Fruit fly (Drosophila melanogaster) whole organism, embryonic: ENCODE results near the gene CG32189.

Experiments
- Antp ChIP-seq: fragments of 200-800 bp; sonication (Bioruptor generic); optimal IDR thresholded peaks from 3 replicates; lab custom pipeline; 2016; ENCODE audit warnings: missing biosample characterization, missing genetic modification characterization
- Atf6 ChIP-seq: fragments of 200-800 bp; sonication (Bioruptor generic); IDR thresholded peaks from 2 replicates; pipeline ENCODE4 v1.3.6; 2022; ENCODE audit warnings: missing biosample characterization, missing genetic modification characterization
- B-H1 ChIP-seq: fragments of 200-800 bp; sonication (Bioruptor generic); IDR thresholded peaks from 3 replicates; pipeline ENCODE4 v1.3.6; 2022; ENCODE audit warnings: missing biosample characterization, missing genetic modification characterization
- Blimp-1 ChIP-seq: fragments of 200-800 bp; sonication (Bioruptor generic); optimal IDR thresholded peaks from 3 replicates; lab custom pipeline; 2018; ENCODE audit warnings: missing biosample characterization, missing genetic modification characterization, mild to moderate bottlenecking, moderate library complexity, missing genetic modification reagents
- CG10147 ChIP-seq: fragments of 200-800 bp; sonication (Bioruptor generic); optimal IDR thresholded peaks from 2 replicates; lab custom pipeline; 2019; ENCODE audit warnings: missing biosample characterization, mild to moderate bottlenecking, missing genetic modification characterization, moderate library complexity
- CG10267 ChIP-seq: fragments of 200-800 bp; sonication (Bioruptor generic); optimal IDR thresholded peaks from 2 replicates; lab custom pipeline; 2018; ENCODE audit warnings: missing biosample characterization, mild to moderate bottlenecking, missing genetic modification characterization, moderate library complexity
- CG10979 ChIP-seq: fragments of 200-800 bp; sonication (Bioruptor generic); optimal IDR thresholded peaks from 2 replicates; lab custom pipeline; 2018; ENCODE audit warnings: missing biosample characterization, mild to moderate bottlenecking, missing genetic modification characterization, moderate library complexity
- CG11398 ChIP-seq: fragments of 200-800 bp; sonication (Bioruptor generic); optimal IDR thresholded peaks from 2 replicates; lab custom pipeline; 2016; ENCODE audit warnings: missing biosample characterization, missing genetic modification characterization
- CG11456 ChIP-seq: fragments of 200-800 bp; sonication (Bioruptor generic); IDR thresholded peaks from 3 replicates; pipeline ENCODE4 v1.3.6; 2022; ENCODE audit warnings: missing biosample characterization, missing genetic modification characterization
- CG11504 ChIP-seq: fragments of 200-800 bp; sonication (Bioruptor generic); optimal IDR thresholded peaks from 3 replicates; lab custom pipeline; 2019; ENCODE audit warnings: missing biosample characterization, mild to moderate bottlenecking, missing genetic modification characterization, moderate library complexity
- CG1233 ChIP-seq: fragments of 200-800 bp; sonication (Bioruptor generic); optimal IDR thresholded peaks from 4 replicates; lab custom pipeline; 2018; ENCODE audit warnings: missing biosample characterization, mild to moderate bottlenecking, missing genetic modification characterization
- CG13894 ChIP-seq: fragments of 200-800 bp; sonication (Bioruptor generic); optimal IDR thresholded peaks from 3 replicates; lab custom pipeline; 2018; ENCODE audit warnings: missing biosample characterization, mild to moderate bottlenecking, missing genetic modification characterization, moderate library complexity
- CG1529 ChIP-seq: fragments of 200-800 bp; sonication (Bioruptor generic); optimal IDR thresholded peaks from 3 replicates; lab custom pipeline; 2018; ENCODE audit warnings: missing biosample characterization, missing genetic modification characterization
- CG15601 ChIP-seq: fragments of 200-800 bp; sonication (Bioruptor generic); optimal IDR thresholded peaks from 3 replicates; lab custom pipeline; 2019; ENCODE audit warnings: missing biosample characterization, mild to moderate bottlenecking, missing genetic modification characterization, moderate library complexity
- CG17328 ChIP-seq: fragments of 200-800 bp; sonication (Bioruptor generic); IDR thresholded peaks from 2 replicates; pipeline ENCODE4 v1.3.6; 2022; ENCODE audit warnings: missing biosample characterization, missing genetic modification characterization
- CG1832 ChIP-seq: fragments of 200-800 bp; sonication (Bioruptor generic); optimal IDR thresholded peaks from 2 replicates; lab custom pipeline; 2017; ENCODE audit warnings: missing biosample characterization, mild to moderate bottlenecking, missing genetic modification characterization, inconsistent platforms
- CG2202 ChIP-seq: fragments of 200-800 bp; sonication (Bioruptor generic); optimal IDR thresholded peaks from 2 replicates; lab custom pipeline; 2018; ENCODE audit warnings: missing biosample characterization, mild to moderate bottlenecking, missing genetic modification characterization
- CG33213 ChIP-seq: fragments of 200-800 bp; sonication (Bioruptor generic); optimal IDR thresholded peaks from 3 replicates; lab custom pipeline; 2016; ENCODE audit warnings: missing biosample characterization, missing genetic modification characterization
- CG34422 ChIP-seq: fragments of 200-800 bp; sonication (Bioruptor generic); IDR thresholded peaks from 3 replicates; pipeline ENCODE4 v1.3.6; 2022; ENCODE audit warnings: missing biosample characterization, missing genetic modification characterization
- CG4282 ChIP-seq: fragments of 200-800 bp; sonication (Bioruptor generic); optimal IDR thresholded peaks from 2 replicates; lab custom pipeline; 2016; ENCODE audit warnings: missing biosample characterization, missing genetic modification characterization
- CG6791 ChIP-seq: fragments of 200-800 bp; sonication (Bioruptor generic); IDR thresholded peaks from 3 replicates; pipeline ENCODE4 v1.3.6; 2022; ENCODE audit warnings: missing biosample characterization, missing genetic modification characterization; ENCODE audit not compliant: partially characterized antibody
- CG7372 ChIP-seq: fragments of 200-800 bp; sonication (Bioruptor generic); IDR thresholded peaks from 2 replicates; pipeline ENCODE4 v1.3.6; 2022; ENCODE audit warnings: missing biosample characterization, missing genetic modification characterization
- CG8290 ChIP-seq, 3 experiments: fragments of 200-800 bp; sonication (Bioruptor generic); optimal IDR thresholded peaks; 2 replicates each; lab custom pipeline; 2016 to 2019; ENCODE audit warnings: missing biosample characterization in 3 of 3, missing genetic modification characterization in 3 of 3, mild to moderate bottlenecking in 2 of 3, moderate library complexity in 1 of 3
- CG9876 ChIP-seq: fragments of 200-800 bp; sonication (Bioruptor generic); optimal IDR thresholded peaks from 2 replicates; lab custom pipeline; 2016; ENCODE audit warnings: missing biosample characterization, missing genetic modification characterization
- CG9932 ChIP-seq: fragments of 200-800 bp; sonication (Bioruptor generic); IDR thresholded peaks from 2 replicates; pipeline ENCODE4 v1.3.6; 2022; ENCODE audit warnings: missing biosample characterization, missing genetic modification characterization
- D19A ChIP-seq: fragments of 200-800 bp; optimal IDR thresholded peaks from 3 replicates; lab custom pipeline; 2019; ENCODE audit warnings: missing biosample characterization, mild to moderate bottlenecking, missing genetic modification characterization, moderate library complexity
- Doc3 ChIP-seq: fragments of 200-800 bp; sonication (Bioruptor generic); IDR thresholded peaks from 3 replicates; pipeline ENCODE4 v1.3.6; 2022; ENCODE audit warnings: missing biosample characterization, missing genetic modification characterization; ENCODE audit not compliant: partially characterized antibody
- E2f1 ChIP-seq: fragments of 200-800 bp; sonication (Bioruptor generic); IDR thresholded peaks from 2 replicates; pipeline ENCODE4 v1.3.6; 2022; ENCODE audit warnings: missing biosample characterization, missing genetic modification characterization
- Fer3 ChIP-seq: fragments of 200-800 bp; sonication (Bioruptor generic); optimal IDR thresholded peaks from 2 replicates; lab custom pipeline; 2018; ENCODE audit warnings: missing biosample characterization, mild to moderate bottlenecking, missing genetic modification characterization, moderate library complexity
- HLH4C ChIP-seq: fragments of 200-800 bp; sonication (Bioruptor generic); IDR thresholded peaks from 3 replicates; pipeline ENCODE4 v1.3.6; 2022; ENCODE audit warnings: missing biosample characterization, missing genetic modification characterization; ENCODE audit not compliant: partially characterized antibody
- Sin3A ChIP-seq: fragments of >200 bp; optimal IDR thresholded peaks from 2 replicates; lab custom pipeline; 2018
- Sry-δ ChIP-seq: fragments of 200-800 bp; sonication (Bioruptor generic); optimal IDR thresholded peaks from 2 replicates; lab custom pipeline; 2016; ENCODE audit warnings: missing biosample characterization, missing genetic modification characterization
- abd-A ChIP-seq: fragments of 200-800 bp; sonication (Bioruptor generic); optimal IDR thresholded peaks from 3 replicates; lab custom pipeline; 2019; ENCODE audit warnings: missing biosample characterization, mild to moderate bottlenecking, missing genetic modification characterization, moderate library complexity
- br ChIP-seq: fragments of >200 bp; optimal IDR thresholded peaks from 2 replicates; lab custom pipeline; 2017
- cad ChIP-seq: fragments of >200 bp; optimal IDR thresholded peaks from 2 replicates; lab custom pipeline; 2017; ENCODE audit warnings: missing biosample characterization, missing genetic modification characterization
- corto ChIP-seq: fragments of 200-800 bp; sonication (Bioruptor generic); optimal IDR thresholded peaks from 2 replicates; lab custom pipeline; 2016; ENCODE audit warnings: missing biosample characterization, mild to moderate bottlenecking, missing genetic modification characterization, moderate library complexity
- fd64A ChIP-seq: fragments of 200-800 bp; sonication (Bioruptor generic); optimal IDR thresholded peaks from 3 replicates; lab custom pipeline; 2018; ENCODE audit warnings: missing biosample characterization, mild to moderate bottlenecking, missing genetic modification characterization
- fru ChIP-seq: fragments of >200 bp; optimal IDR thresholded peaks from 2 replicates; lab custom pipeline; 2017
- hb ChIP-seq: fragments of 200-800 bp; sonication (Bioruptor generic); IDR thresholded peaks from 3 replicates; pipeline ENCODE4 v1.3.6; 2022; ENCODE audit warnings: missing biosample characterization, missing genetic modification characterization; ENCODE audit not compliant: partially characterized antibody
- mld ChIP-seq: fragments of 200-800 bp; sonication (Bioruptor generic); IDR thresholded peaks from 3 replicates; pipeline ENCODE4 v1.3.6; 2022; ENCODE audit warnings: missing biosample characterization, missing genetic modification characterization; ENCODE audit not compliant: partially characterized antibody
- nau ChIP-seq: fragments of 200-800 bp; sonication (Bioruptor generic); optimal IDR thresholded peaks from 3 replicates; lab custom pipeline; 2017; ENCODE audit warnings: missing biosample characterization, mild to moderate bottlenecking, missing genetic modification characterization, missing genetic modification reagents
- org-1 ChIP-seq: fragments of 200-800 bp; sonication (Bioruptor generic); optimal IDR thresholded peaks from 2 replicates; lab custom pipeline; 2017; ENCODE audit warnings: missing biosample characterization, missing genetic modification characterization
- pb ChIP-seq: fragments of 200-800 bp; sonication (Bioruptor generic); optimal IDR thresholded peaks from 3 replicates; lab custom pipeline; 2016; ENCODE audit warnings: missing biosample characterization, missing genetic modification characterization
- phol ChIP-seq: fragments of 200-800 bp; sonication (Bioruptor generic); optimal IDR thresholded peaks from 3 replicates; lab custom pipeline; 2018; ENCODE audit warnings: missing biosample characterization, mild to moderate bottlenecking, missing genetic modification characterization, moderate library complexity
- sna ChIP-seq: fragments of 200-800 bp; sonication (Bioruptor generic); IDR thresholded peaks from 2 replicates; pipeline ENCODE4 v1.3.6; 2022; ENCODE audit warnings: missing biosample characterization, missing genetic modification characterization; ENCODE audit not compliant: partially characterized antibody
- so ChIP-seq: fragments of 200-800 bp; sonication (Bioruptor generic); IDR thresholded peaks from 3 replicates; pipeline ENCODE4 v1.3.6; 2022; ENCODE audit warnings: missing biosample characterization, missing genetic modification characterization
- sqz ChIP-seq: fragments of 200-800 bp; sonication (Bioruptor generic); optimal IDR thresholded peaks from 3 replicates; lab custom pipeline; 2018; ENCODE audit warnings: missing biosample characterization, mild to moderate bottlenecking, missing genetic modification characterization
- sr ChIP-seq: fragments of 200-800 bp; sonication (Bioruptor generic); IDR thresholded peaks from 3 replicates; pipeline ENCODE4 v1.3.6; 2022; ENCODE audit warnings: missing biosample characterization, missing genetic modification characterization
- zen2 ChIP-seq: fragments of 200-800 bp; sonication (Bioruptor generic); IDR thresholded peaks from 3 replicates; pipeline ENCODE4 v1.3.6; 2022; ENCODE audit warnings: missing biosample characterization, missing genetic modification characterization; ENCODE audit not compliant: partially characterized antibody

CG32189 gene

dm6 chr3L:17856655-17857479, 21.9 kb upstream of the CG32189 start, which contains the start of gene CG5535 (continued):
- TF ChIP-seq phol (tag; lab: Kevin White, UChicago) (peak; percentile 84), CG33213 (peak; percentile 46), zen2 (GFP tag; lab: Robert Waterston, UW) (no peak), CG4282 (GFP tag; lab: Kevin White, UChicago) (no peak), CG13894 (peak; percentile 40), CG1832 (no peak), sr (no peak), CG8290 (GFP tag; optimal IDR thresholded peaks at IDR 0.05; lab: Kevin White, UChicago) (peak; percentile 29), CG8290 (tag; optimal IDR thresholded peaks at IDR 0.05; lab: Kevin White, UChicago) (peak in 1 of 2 experiments; percentile 94), fd64A (GFP tag; lab: Kevin White, UChicago) (no peak), so (GFP tag; lab: Robert Waterston, UW) (no peak), CG11398 (GFP tag; lab: Kevin White, UChicago) (no peak), sqz (no peak), mld (GFP tag; lab: Robert Waterston, UW) (no peak), hb (no peak), CG11456 (GFP tag; lab: Robert Waterston, UW) (peak; percentile 77), pb (GFP tag; lab: Kevin White, UChicago) (no peak), Sin3A (lab: Kevin White, UChicago) (no peak), Blimp-1 (GFP tag; lab: Kevin White, UChicago) (peak; percentile 63), CG6791 (GFP tag; lab: Robert Waterston, UW) (peak; percentile 52; the same call in 1 of the 3 replicates), Doc3 (GFP tag; lab: Robert Waterston, UW) (no peak), CG2202 (tag; lab: Kevin White, UChicago) (peak; percentile 63), CG7372 (GFP tag; lab: Robert Waterston, UW) (peak; percentile 52; the same call in 1 of the 2 replicates), Antp (GFP tag; lab: Kevin White, UChicago) (peak; percentile 73), corto (GFP tag; lab: Kevin White, UChicago) (no peak), Sry-δ (GFP tag; lab: Kevin White, UChicago) (peak; percentile 2), Fer3 (peak; percentile 48), org-1 (GFP tag; lab: Kevin White, UChicago) (peak; percentile 82), CG1233 (GFP tag; lab: Kevin White, UChicago) (peak; percentile 87), E2f1 (GFP tag; lab: Robert Waterston, UW) (peak; percentile 59), br (lab: Kevin White, UChicago) (no peak), D19A (peak; percentile 75), CG10147 (peak; percentile 86)

- TF ChIP-seq fru (no peak), abd-A (tag; lab: Kevin White, UChicago) (no peak), sna (GFP tag; lab: Robert Waterston, UW) (no peak), E2f1 (GFP tag; lab: Robert Waterston, UW) (no peak), CG1529 (no peak), CG9932 (no peak), CG15601 (tag; lab: Kevin White, UChicago) (no peak), cad (GFP tag; lab: Kevin White, UChicago) (no peak), CG11504 (no peak), CG34422 (GFP tag; lab: Robert Waterston, UW) (peak; percentile 77; the same call in 1 of the 3 replicates), CG10979 (tag; lab: Kevin White, UChicago) (no peak), HLH4C (no peak), nau (no peak), CG17328 (GFP tag; lab: Robert Waterston, UW) (no peak), CG6791 (GFP tag; lab: Robert Waterston, UW) (no peak), CG10267 (no peak), CG4282 (GFP tag; lab: Kevin White, UChicago) (no peak), Blimp-1 (GFP tag; lab: Kevin White, UChicago) (no peak), Atf6 (GFP tag; lab: Robert Waterston, UW) (no peak), B-H1 (GFP tag; lab: Robert Waterston, UW) (no peak), CG9876 (GFP tag; lab: Kevin White, UChicago) (no peak)
Measured at dm6 chr3L:17849517-17849916, 14.5 kb upstream of the CG32189 start, which contains the start of gene TrpRS-m. Gene TrpRS-m, plus strand, starts transcription at chr3L:17849727.
